Worm (Caenorhabditis elegans) whole organism, L4 larva: ENCODE results near the gene nlp-22.

Experiments
- F10B5.3 ChIP-seq: sonication (generic microtip); optimal IDR thresholded peaks from 2 replicates; lab custom pipeline; 2016; ENCODE audit warnings: mild to moderate bottlenecking, missing genetic modification characterization, missing compliant biosample characterization
- F26F4.8 ChIP-seq: fragments of 200-800 bp; sonication (Bioruptor generic); conservative IDR thresholded peaks from 2 replicates; pipeline ENCODE4 v1.3.6; 2022; ENCODE audit warnings: missing genetic modification characterization, missing compliant biosample characterization
- aha-1 ChIP-seq: fragments of 150-350 bp; peaks from one replicate; lab custom pipeline; 2014; ENCODE audit warnings: missing biosample characterization, missing genetic modification characterization
- arid-1 ChIP-seq: fragments of 200-800 bp; sonication (Bioruptor generic); conservative IDR thresholded peaks from 2 replicates; pipeline ENCODE4 v1.3.6; 2022; ENCODE audit warnings: missing genetic modification reagents, missing genetic modification characterization, missing compliant biosample characterization
- attf-4 ChIP-seq: sonication (generic microtip); optimal IDR thresholded peaks from 3 replicates; lab custom pipeline; 2017; ENCODE audit warnings: missing biosample characterization, missing genetic modification characterization
- ceh-20 ChIP-seq: fragments of 200-800 bp; sonication (Bioruptor generic); IDR thresholded peaks from 2 replicates; pipeline ENCODE4 v1.3.6; 2022; ENCODE audit warnings: missing genetic modification reagents, missing genetic modification characterization, missing compliant biosample characterization
- ceh-44 ChIP-seq: fragments of 200-800 bp; sonication (Bioruptor generic); IDR thresholded peaks from 2 replicates; pipeline ENCODE4 v1.3.6; 2022; ENCODE audit warnings: missing genetic modification reagents, missing genetic modification characterization, missing compliant biosample characterization
- ctbp-1 ChIP-seq: fragments of 200-800 bp; sonication (Bioruptor generic); IDR thresholded peaks from 2 replicates; pipeline ENCODE4 v1.3.6; 2022; ENCODE audit warnings: missing genetic modification reagents, missing genetic modification characterization, missing compliant biosample characterization
- daf-16 ChIP-seq, 3 experiments: sonication (generic microtip); optimal IDR thresholded peaks; 2 replicates each; lab custom pipeline; 2016 to 2017; ENCODE audit warnings: missing genetic modification characterization in 3 of 3, missing genetic modification reagents in 3 of 3, mild to moderate bottlenecking in 2 of 3, missing compliant biosample characterization in 2 of 3, missing biosample characterization in 1 of 3, moderate library complexity in 1 of 3
- dmd-6 ChIP-seq: fragments of 200-800 bp; sonication (Bioruptor generic); IDR thresholded peaks from 2 replicates; pipeline ENCODE4 v1.3.6; 2022; ENCODE audit warnings: missing genetic modification reagents, missing genetic modification characterization, missing compliant biosample characterization
- dmd-9 ChIP-seq: fragments of 200-800 bp; sonication (Bioruptor generic); IDR thresholded peaks from 2 replicates; pipeline ENCODE4 v1.3.6; 2022; ENCODE audit warnings: missing genetic modification reagents, missing genetic modification characterization, missing compliant biosample characterization
- dpl-1 ChIP-seq: fragments of 150-350 bp; optimal IDR thresholded peaks from 2 replicates; lab custom pipeline; 2014; ENCODE audit warnings: missing biosample characterization, missing genetic modification reagents, missing genetic modification characterization
- dve-1 ChIP-seq: sonication (generic microtip); optimal IDR thresholded peaks from 2 replicates; lab custom pipeline; 2017; ENCODE audit warnings: antibody characterized with exemption, mild to moderate bottlenecking, missing genetic modification characterization, missing compliant biosample characterization; ENCODE audit not compliant: insufficient read depth
- gei-8 ChIP-seq: fragments of 200-800 bp; sonication (Bioruptor generic); optimal IDR thresholded peaks from 2 replicates; lab custom pipeline; 2018; ENCODE audit warnings: mild to moderate bottlenecking, missing genetic modification characterization, missing compliant biosample characterization
- hlh-11 ChIP-seq: fragments of 200-800 bp; sonication (Bioruptor generic); optimal IDR thresholded peaks from 2 replicates; lab custom pipeline; 2018; ENCODE audit warnings: mild to moderate bottlenecking, missing genetic modification characterization, missing compliant biosample characterization
- lin-1 ChIP-seq: fragments of 200-800 bp; sonication (Bioruptor generic); IDR thresholded peaks from 2 replicates; pipeline ENCODE4 v1.3.6; 2022; ENCODE audit warnings: missing genetic modification reagents, missing genetic modification characterization, missing compliant biosample characterization
- lin-38 ChIP-seq: fragments of 200-800 bp; sonication (Bioruptor generic); IDR thresholded peaks from 2 replicates; pipeline ENCODE4 v1.3.6; 2022; ENCODE audit warnings: missing genetic modification reagents, missing genetic modification characterization, missing compliant biosample characterization
- lir-3 ChIP-seq: sonication (generic microtip); optimal IDR thresholded peaks from 2 replicates; lab custom pipeline; 2016; ENCODE audit warnings: mild to moderate bottlenecking, missing genetic modification characterization, missing compliant biosample characterization
- lsy-2 ChIP-seq, 2 experiments: fragments of 150-350 bp in 1 of 2; sonication (generic microtip) in 1 of 2; optimal IDR thresholded peaks; 2 replicates each; lab custom pipeline; 2014 to 2017; ENCODE audit warnings: missing biosample characterization in 2 of 2, missing genetic modification characterization in 2 of 2
- mep-1 ChIP-seq: fragments of 150-350 bp; sonication (generic microtip); optimal IDR thresholded peaks from 3 replicates; lab custom pipeline; 2014; ENCODE audit warnings: missing biosample characterization, missing genetic modification characterization
- mes-2 ChIP-seq: sonication (generic microtip); optimal IDR thresholded peaks from 2 replicates; lab custom pipeline; 2016; ENCODE audit warnings: missing genotype, mild to moderate bottlenecking, missing genetic modification characterization, missing compliant biosample characterization; ENCODE audit not compliant: poor library complexity, severe bottlenecking
- mxl-3 ChIP-seq: fragments of 200-800 bp; sonication (Bioruptor generic); optimal IDR thresholded peaks from 2 replicates; lab custom pipeline; 2018; ENCODE audit warnings: mild to moderate bottlenecking, missing genetic modification characterization, missing compliant biosample characterization
- nhr-10 ChIP-seq: fragments of 150-350 bp; optimal IDR thresholded peaks from 2 replicates; lab custom pipeline; 2014; ENCODE audit warnings: missing biosample characterization, missing genetic modification characterization
- nhr-237 ChIP-seq: sonication (generic microtip); optimal IDR thresholded peaks from 2 replicates; lab custom pipeline; 2017; ENCODE audit warnings: missing biosample characterization, missing genetic modification characterization
- nhr-25 ChIP-seq: sonication (generic microtip); optimal IDR thresholded peaks from 2 replicates; lab custom pipeline; 2017; ENCODE audit warnings: missing genetic modification characterization, mild to moderate bottlenecking, missing compliant biosample characterization, antibody characterized with exemption, moderate library complexity, borderline replicate concordance; ENCODE audit not compliant: insufficient read depth
- nhr-28 ChIP-seq: fragments of 150-350 bp; optimal IDR thresholded peaks from 2 replicates; lab custom pipeline; 2014; ENCODE audit warnings: missing biosample characterization, missing genetic modification characterization
- nhr-41 ChIP-seq: fragments of 200-800 bp; sonication (Bioruptor generic); IDR thresholded peaks from 2 replicates; pipeline ENCODE4 v1.3.6; 2022; ENCODE audit warnings: missing genetic modification reagents, missing genetic modification characterization, missing compliant biosample characterization
- php-3 ChIP-seq: fragments of 200-800 bp; sonication (Bioruptor generic); IDR thresholded peaks from 2 replicates; pipeline ENCODE4 v1.3.6; 2022; ENCODE audit warnings: missing genetic modification reagents, missing genetic modification characterization, missing compliant biosample characterization
- pqm-1 ChIP-seq: sonication (generic microtip); optimal IDR thresholded peaks from 2 replicates; lab custom pipeline; 2017; ENCODE audit warnings: missing biosample characterization, missing genetic modification characterization
- rbr-2 ChIP-seq: sonication (generic microtip); optimal IDR thresholded peaks from 2 replicates; lab custom pipeline; 2016; ENCODE audit warnings: missing genotype, missing genetic modification characterization, missing compliant biosample characterization
- tag-97 ChIP-seq: fragments of 200-800 bp; sonication (Bioruptor generic); IDR thresholded peaks from 2 replicates; pipeline ENCODE4 v1.3.6; 2022; ENCODE audit warnings: missing genetic modification characterization, missing compliant biosample characterization
- tra-1 ChIP-seq: fragments of 200-800 bp; sonication (Bioruptor generic); IDR thresholded peaks from 2 replicates; pipeline ENCODE4 v1.3.6; 2022; ENCODE audit warnings: missing genetic modification reagents, missing genetic modification characterization, missing compliant biosample characterization

nlp-22 gene

ce11 chrX:2370655-2371054 is 28.8 kb upstream of the nlp-22 start:
- peak; percentile 38 for TF ChIP-seq hlh-11 (tag; lab: Kevin White, UChicago)
- peak; percentile 39 for TF ChIP-seq dve-1 (tag; lab: Kevin White, UChicago)
- TF ChIP-seq lin-38 (GFP tag; lab: Robert Waterston, UW) = no peak
- TF ChIP-seq nhr-28 = peak; percentile 54
- peak; percentile 43; the same call in 1 of the 2 replicates for TF ChIP-seq php-3
- TF ChIP-seq mes-2 (tag; lab: Kevin White, UChicago) = peak; percentile 3
- TF ChIP-seq mxl-3 (GFP tag; lab: Kevin White, UChicago) = peak; percentile 38
- TF ChIP-seq nhr-41 (GFP tag; lab: Robert Waterston, UW) = no peak
- no peak for TF ChIP-seq F10B5.3 (tag; lab: Kevin White, UChicago)
- peak; percentile 82 for TF ChIP-seq pqm-1 (tag; lab: Kevin White, UChicago)
- no peak for TF ChIP-seq tag-97 (GFP tag; lab: Robert Waterston, UW)
- no peak for TF ChIP-seq daf-16 (GFP tag; optimal IDR thresholded peaks at IDR 0.05; lab: Kevin White, UChicago)
- TF ChIP-seq daf-16 (tag; optimal IDR thresholded peaks at IDR 0.05; lab: Kevin White, UChicago) = peak; percentile 72
- no peak for TF ChIP-seq lin-1 (GFP tag; lab: Robert Waterston, UW)
- no peak for TF ChIP-seq nhr-10 (tag; lab: Kevin White, UChicago)

- TF ChIP-seq daf-16 (GFP tag; optimal IDR thresholded peaks at IDR 0.05; lab: Kevin White, UChicago) (no peak), daf-16 (tag; optimal IDR thresholded peaks at IDR 0.05; lab: Kevin White, UChicago) (peak; percentile 89), nhr-25 (tag; lab: Kevin White, UChicago) (no peak), ceh-20 (no peak), ceh-44 (GFP tag; lab: Robert Waterston, UW) (no peak), php-3 (0 out of 2 replicates have a peak, but pooled peaks have one; percentile 23), dve-1 (tag; lab: Kevin White, UChicago) (peak; percentile 29), nhr-237 (tag; lab: Kevin White, UChicago) (no peak), attf-4 (tag; lab: Kevin White, UChicago) (no peak), ctbp-1 (GFP tag; lab: Robert Waterston, UW) (no peak), lir-3 (tag; lab: Kevin White, UChicago) (no peak), gei-8 (GFP tag; lab: Kevin White, UChicago) (no peak), F26F4.8 (no peak), tag-97 (GFP tag; lab: Robert Waterston, UW) (no peak), dpl-1 (GFP tag; lab: Kevin White, UChicago) (no peak)
- TF ChIP-seq, all 104 proteins: peak for 3
Observed at ce11 chrX:2369073-2369472, 27.2 kb upstream of the nlp-22 start.

ce11 chrX:2368042-2368814 is 26.3 kb upstream of the nlp-22 start:
- TF ChIP-seq daf-16 (GFP tag; optimal IDR thresholded peaks at IDR 0.05; lab: Kevin White, UChicago) (no peak), daf-16 (tag; optimal IDR thresholded peaks at IDR 0.05; lab: Kevin White, UChicago) (peak; percentile 3), nhr-25 (tag; lab: Kevin White, UChicago) (peak; percentile 74), mxl-3 (GFP tag; lab: Kevin White, UChicago) (peak; percentile 24), ceh-20 (no peak), lsy-2 (tag; optimal IDR thresholded peaks at IDR 0.05; lab: Kevin White, UChicago) (peak in 1 of 2 experiments; percentile 15), lin-1 (GFP tag; lab: Robert Waterston, UW) (no peak), aha-1 (tag; lab: Kevin White, UChicago) (peak; percentile 84), tra-1 (GFP tag; lab: Robert Waterston, UW) (0 out of 2 replicates have a peak, but pooled peaks have one; percentile 5), mep-1 (peak; percentile 42), nhr-28 (peak; percentile 42), dmd-9 (GFP tag; lab: Robert Waterston, UW) (no peak), rbr-2 (peak; percentile 4), dve-1 (tag; lab: Kevin White, UChicago) (peak; percentile 30), dmd-6 (GFP tag; lab: Robert Waterston, UW) (no peak), hlh-11 (tag; lab: Kevin White, UChicago) (peak; percentile 32), mes-2 (tag; lab: Kevin White, UChicago) (peak; percentile 31), F26F4.8 (no peak), arid-1 (GFP tag; lab: Robert Waterston, UW) (no peak)
